Worm (Caenorhabditis elegans): Measurements from ENCODE around the gene R10E11.9.

R10E11.9 gene

ce11 chrIII:9786776-9787175, 6.7 kb downstream of the R10E11.9 start:
- no peak for TF ChIP-seq somi-1 (GFP tag; optimal IDR thresholded peaks at IDR 0.05)
- no peak for TF ChIP-seq lir-1 (GFP tag; conservative IDR thresholded peaks at IDR 0.05)
- TF ChIP-seq C17E4.6 (GFP tag; IDR thresholded peaks at IDR 0.05), result no peak
- TF ChIP-seq zfh-2 (GFP tag; conservative IDR thresholded peaks at IDR 0.05), result no peak
- TF ChIP-seq him-1 (tag; optimal IDR thresholded peaks at IDR 0.05), result no peak
- peak; percentile 93 for TF ChIP-seq nhr-80 (tag; optimal IDR thresholded peaks at IDR 0.05)
- no peak for TF ChIP-seq die-1 (tag; optimal IDR thresholded peaks at IDR 0.05)
- no peak for TF ChIP-seq hrde-1 (tag; optimal IDR thresholded peaks at IDR 0.05; ENCODE audit: borderline replicate concordance)
- TF ChIP-seq zim-3 (tag; optimal IDR thresholded peaks at IDR 0.05), result no peak
- TF ChIP-seq let-607 (tag; optimal IDR thresholded peaks at IDR 0.05), result peak; percentile 97 to 98
- no peak for TF ChIP-seq ztf-6 (GFP tag; IDR thresholded peaks at IDR 0.05)
- TF ChIP-seq F57A8.1 (GFP tag; optimal IDR thresholded peaks at IDR 0.05), result no peak
- no peak for TF ChIP-seq pbrm-1 (GFP tag; IDR thresholded peaks at IDR 0.05)
- TF ChIP-seq ceh-58 (GFP tag; IDR thresholded peaks at IDR 0.05), result no peak

- no peak for TF ChIP-seq ztf-22 (GFP tag; optimal IDR thresholded peaks at IDR 0.05)
- TF ChIP-seq unc-130 (GFP tag; optimal IDR thresholded peaks at IDR 0.05), result no peak
- no peak for TF ChIP-seq ztf-6 (GFP tag; IDR thresholded peaks at IDR 0.05)
- TF ChIP-seq cebp-2 (GFP tag; IDR thresholded peaks at IDR 0.05), result 0 out of 2 replicates have a peak, but pooled peaks have one; percentile 36
- TF ChIP-seq hsf-1 (GFP tag; IDR thresholded peaks at IDR 0.05), result 0 out of 2 replicates have a peak, but pooled peaks have one; percentile 54
- TF ChIP-seq cebp-1 (GFP tag; IDR thresholded peaks at IDR 0.05), result no peak
- TF ChIP-seq cebp-1 (tag; optimal IDR thresholded peaks at IDR 0.05), result peak; percentile 29
- TF ChIP-seq snpc-1.3 (tag; optimal IDR thresholded peaks at IDR 0.05; ENCODE audit: insufficient read depth), result no peak
- no peak for TF ChIP-seq attf-6 (GFP tag; IDR thresholded peaks at IDR 0.05)
- TF ChIP-seq attf-3 (GFP tag; conservative IDR thresholded peaks at IDR 0.05), result no peak
- TF ChIP-seq fkh-3 (tag; optimal IDR thresholded peaks at IDR 0.05), result no peak
- 0 out of 2 replicates have a peak, but pooled peaks have one; percentile 60 for TF ChIP-seq ceh-58 (GFP tag; IDR thresholded peaks at IDR 0.05)
- no peak for TF ChIP-seq hlh-26 (GFP tag; conservative IDR thresholded peaks at IDR 0.05)
- TF ChIP-seq F10E7.11 (tag; optimal IDR thresholded peaks at IDR 0.05), result peak; percentile 62
- no peak for TF ChIP-seq aptf-2 (GFP tag; conservative IDR thresholded peaks at IDR 0.05)
- 0 out of 2 replicates have a peak, but pooled peaks have one; percentile 54 for TF ChIP-seq Y53G8AR.9 (GFP tag; conservative IDR thresholded peaks at IDR 0.05)
- peak; percentile 6 for TF ChIP-seq hrde-1 (tag; optimal IDR thresholded peaks at IDR 0.05; ENCODE audit: borderline replicate concordance)
- peak; percentile 24 for TF ChIP-seq F49E8.2 (tag; optimal IDR thresholded peaks at IDR 0.05; ENCODE audit: insufficient read depth)
- no peak for TF ChIP-seq T07F8.4 (tag; optimal IDR thresholded peaks at IDR 0.05)
- peak; percentile 17; the same call in 1 of the 2 replicates for TF ChIP-seq ekl-4 (GFP tag; IDR thresholded peaks at IDR 0.05)
- peak; percentile 4 for TF ChIP-seq tbp1 (GFP tag; optimal IDR thresholded peaks at IDR 0.05)
- peak; percentile 42 for TF ChIP-seq tlf-1 (GFP tag; optimal IDR thresholded peaks at IDR 0.05)
- peak; percentile 57 for TF ChIP-seq ztf-3 (GFP tag; optimal IDR thresholded peaks at IDR 0.05)
- TF ChIP-seq lsl-1 (GFP tag; optimal IDR thresholded peaks at IDR 0.05), result no peak
- TF ChIP-seq bed-1 (GFP tag; IDR thresholded peaks at IDR 0.05), result 0 out of 2 replicates have a peak, but pooled peaks have one; percentile 14
- TF ChIP-seq atf-7 (tag; optimal IDR thresholded peaks at IDR 0.05), result peak; percentile 61
- TF ChIP-seq madf-6 (GFP tag; IDR thresholded peaks at IDR 0.05), result peak; percentile 42
- TF ChIP-seq C17E4.6 (GFP tag; IDR thresholded peaks at IDR 0.05), result no peak
- TF ChIP-seq ceh-100 (GFP tag; IDR thresholded peaks at IDR 0.05), result no peak; the same call in 1 of the 2 replicates
- TF ChIP-seq ceh-79 (tag; optimal IDR thresholded peaks at IDR 0.05), result no peak
- 0 out of 2 replicates have a peak, but pooled peaks have one; percentile 15 for TF ChIP-seq pbrm-1 (GFP tag; IDR thresholded peaks at IDR 0.05)
- peak; percentile 54; the same call in 1 of the 2 replicates for TF ChIP-seq Y56A3A.18 (GFP tag; IDR thresholded peaks at IDR 0.05)
- TF ChIP-seq snpc-4 (GFP tag; optimal IDR thresholded peaks at IDR 0.05), result no peak
- TF ChIP-seq snpc-4 (tag; optimal IDR thresholded peaks at IDR 0.05), result peak in 1 of 4 experiments; percentile 2
- no peak for TF ChIP-seq ama-1 (optimal IDR thresholded peaks at IDR 0.05)
- TF ChIP-seq ama-1 (GFP tag; optimal IDR thresholded peaks at IDR 0.05), result no peak
- peak; percentile 81 for TF ChIP-seq repo-1 (tag; optimal IDR thresholded peaks at IDR 0.05)
These were observed 10.3 kb downstream of the R10E11.9 start for ce11 chrIII:9783133-9783590.
